Fruit fly (Drosophila melanogaster): Measurements from ENCODE around the gene toe.

dm6 chr3L:12434432-12434831, 2.0 kb upstream of the toe start:
- no peak for TF ChIP-seq h (optimal IDR thresholded peaks at IDR 0.05)
- no peak for TF ChIP-seq Sin3A (optimal IDR thresholded peaks at IDR 0.05)
- TF ChIP-seq Myc (optimal IDR thresholded peaks at IDR 0.05): no peak
